Worm (Caenorhabditis elegans) whole organism, dauer: Measurements from ENCODE around the gene tbc-12.

ENCODE experiments used
- unc-62 ChIP-seq: sonication (generic microtip); optimal IDR thresholded peaks from 2 replicates; lab custom pipeline; 2017; ENCODE audit warnings: missing biosample characterization, missing genetic modification reagents, missing genetic modification characterization

tbc-12 gene

ce11 chrX:2494296-2494695 is 38.0 kb downstream of the tbc-12 start:
- TF ChIP-seq unc-62 (GFP tag; lab: Kevin White, UChicago): no peak

ce11 chrX:2493586-2494175 is 38.6 kb downstream of the tbc-12 start:
- TF ChIP-seq unc-62 (GFP tag; lab: Kevin White, UChicago): no peak

- no peak for TF ChIP-seq unc-62 (GFP tag; lab: Kevin White, UChicago)
Measured at ce11 chrX:2488526-2489098, 43.6 kb downstream of the tbc-12 start, which contains the start of gene hid-1. TSS of gene hid-1 (plus strand) at chrX:2489048.

ce11 chrX:2483078-2483477 is 49.2 kb downstream of the tbc-12 start, which contains the start of gene K02E10.4:
TSS of gene K02E10.4 (plus strand) at chrX:2483263.
- no peak for TF ChIP-seq unc-62 (GFP tag; lab: Kevin White, UChicago)

- TF ChIP-seq unc-62 (GFP tag; lab: Kevin White, UChicago): no peak
Measured at ce11 chrX:2482622-2483021, 49.6 kb downstream of the tbc-12 start, which contains the start of gene K02E10.6. TSS of gene K02E10.6 (minus strand) at chrX:2482770.

- no peak for TF ChIP-seq unc-62 (GFP tag; lab: Kevin White, UChicago)
Measured at ce11 chrX:2478823-2479222, 53.4 kb downstream of the tbc-12 start, which contains the start of gene K02E10.5. TSS of gene K02E10.5 (minus strand) at chrX:2478923.

- no peak for TF ChIP-seq unc-62 (GFP tag; lab: Kevin White, UChicago)
Measured at ce11 chrX:2475873-2476272, 56.4 kb downstream of the tbc-12 start, which contains the start of gene R04B3.3. TSS of gene R04B3.3 (minus strand) at chrX:2475973.
